Worm (Caenorhabditis elegans): ENCODE data around the gene F25B4.7.

Gene F25B4.7

ce11 chrV:5726463-5726862, 39.4 kb upstream of the F25B4.7 start, which contains the start of gene K09H11.4:
TSS of gene K09H11.4 (minus strand) at chrV:5726563.
- TF ChIP-seq fkh-10 (GFP tag; optimal IDR thresholded peaks at IDR 0.05) (no peak), zag-1 (tag; optimal IDR thresholded peaks at IDR 0.05) (no peak), rnt-1 (tag; optimal IDR thresholded peaks at IDR 0.05) (no peak), ces-1 (GFP tag; optimal IDR thresholded peaks at IDR 0.05) (no peak), efl-3 (GFP tag; optimal IDR thresholded peaks at IDR 0.05) (no peak), unc-86 (tag; optimal IDR thresholded peaks at IDR 0.05) (no peak), ztf-11 (tag; optimal IDR thresholded peaks at IDR 0.05) (no peak)

- no peak for TF ChIP-seq snpc-4 (tag; optimal IDR thresholded peaks at IDR 0.05)
- TF ChIP-seq nhr-28 (tag; optimal IDR thresholded peaks at IDR 0.05) = no peak
- no peak for TF ChIP-seq fkh-10 (GFP tag; optimal IDR thresholded peaks at IDR 0.05)
- TF ChIP-seq mef-2 (tag; optimal IDR thresholded peaks at IDR 0.05) = no peak
- no peak for TF ChIP-seq dsc-1 (tag; optimal IDR thresholded peaks at IDR 0.05)
- TF ChIP-seq efl-1 (optimal IDR thresholded peaks at IDR 0.05) = no peak
- TF ChIP-seq efl-1 (GFP tag; optimal IDR thresholded peaks at IDR 0.05 in 1 of 2) = no peak
These were observed 37.4 kb upstream of the F25B4.7 start for ce11 chrV:5724395-5724794.

- TF ChIP-seq dsc-1 (tag; optimal IDR thresholded peaks at IDR 0.05) = no peak
- TF ChIP-seq nhr-47 (tag; optimal IDR thresholded peaks at IDR 0.05) = no peak
- no peak for TF ChIP-seq skn-1 (tag; optimal IDR thresholded peaks at IDR 0.05)
- no peak for TF ChIP-seq C04F5.9 (tag; optimal IDR thresholded peaks at IDR 0.05)
- TF ChIP-seq unc-62 (GFP tag; optimal IDR thresholded peaks at IDR 0.05) = no peak
- no peak for TF ChIP-seq zag-1 (tag; optimal IDR thresholded peaks at IDR 0.05)
- no peak for TF ChIP-seq dpl-1 (GFP tag; optimal IDR thresholded peaks at IDR 0.05)
- no peak for TF ChIP-seq vab-15 (tag; optimal IDR thresholded peaks at IDR 0.05)
These were observed 35.1 kb upstream of the F25B4.7 start for ce11 chrV:5722093-5722492.

DNA sequence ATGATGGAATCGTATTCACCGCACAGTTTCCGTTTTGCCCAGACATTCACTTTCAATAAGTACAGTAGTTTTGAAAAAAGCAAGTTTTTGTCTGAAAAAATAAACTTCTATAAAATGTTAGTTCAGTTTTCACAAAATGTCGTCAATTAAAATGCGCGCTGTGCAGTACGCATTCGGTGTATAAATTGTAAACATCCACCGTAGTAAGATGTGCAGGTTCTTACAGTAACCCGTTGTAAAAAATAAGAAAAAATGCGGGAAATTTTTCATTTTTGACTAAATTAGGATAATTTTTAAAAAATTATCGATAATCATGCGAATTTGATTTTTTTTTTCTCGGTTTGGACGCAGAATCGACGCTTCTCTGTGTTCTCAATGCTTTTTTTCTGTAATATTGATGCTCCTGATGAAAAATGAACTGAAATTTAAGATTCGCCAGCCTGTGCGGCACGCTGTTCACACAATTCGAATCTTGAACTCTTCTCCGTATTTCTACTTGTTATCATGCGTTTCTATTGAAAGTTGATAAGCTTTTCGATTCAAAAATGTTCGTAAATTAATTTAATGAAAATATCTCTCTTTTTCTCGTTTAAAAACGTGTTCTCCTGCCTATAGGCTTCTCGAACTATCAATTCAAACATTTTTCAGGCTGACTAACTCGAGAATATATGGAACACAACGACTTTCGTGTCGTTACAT, 30.4 kb upstream of the F25B4.7 start, which contains the start of gene rga-3:
Gene rga-3 (plus strand): TSS at position 649 of the 699 bp plus-strand sequence.
- no peak for TF ChIP-seq xbp-1 (tag; optimal IDR thresholded peaks at IDR 0.05)
- TF ChIP-seq lir-3 (tag; optimal IDR thresholded peaks at IDR 0.05; ENCODE audit: poor library complexity) = no peak
- TF ChIP-seq snu-23 (GFP tag; optimal IDR thresholded peaks at IDR 0.05) = no peak
- TF ChIP-seq unc-98 (GFP tag; IDR thresholded peaks at IDR 0.05) = no peak
- TF ChIP-seq sup-37 (GFP tag; optimal IDR thresholded peaks at IDR 0.05) = no peak
- no peak for TF ChIP-seq fos-1 (tag; optimal IDR thresholded peaks at IDR 0.05)
- no peak for TF ChIP-seq ces-1 (GFP tag; optimal IDR thresholded peaks at IDR 0.05)
- no peak for TF ChIP-seq pax-3 (tag; optimal IDR thresholded peaks at IDR 0.05)
- TF ChIP-seq hpl-2 (GFP tag; optimal IDR thresholded peaks at IDR 0.05) = no peak
- no peak for TF ChIP-seq unc-62 (GFP tag; optimal IDR thresholded peaks at IDR 0.05)
- no peak for TF ChIP-seq Y116A8C.19 (tag; optimal IDR thresholded peaks at IDR 0.05; ENCODE audit: borderline replicate concordance)
- no peak for TF ChIP-seq mep-1 (tag; optimal IDR thresholded peaks at IDR 0.05)
- TF ChIP-seq nhr-76 (tag; optimal IDR thresholded peaks at IDR 0.05) = no peak
- no peak for TF ChIP-seq elt-2 (tag; optimal IDR thresholded peaks at IDR 0.05)
- TF ChIP-seq pag-3 (tag; optimal IDR thresholded peaks at IDR 0.05; ENCODE audit: borderline replicate concordance, insufficient read depth) = no peak
- no peak for TF ChIP-seq mef-2 (tag; optimal IDR thresholded peaks at IDR 0.05)
- TF ChIP-seq skn-1 (tag; optimal IDR thresholded peaks at IDR 0.05) = no peak
- no peak for TF ChIP-seq lin-13 (GFP tag; optimal IDR thresholded peaks at IDR 0.05)
- no peak for TF ChIP-seq fkh-4 (tag; optimal IDR thresholded peaks at IDR 0.05; ENCODE audit: borderline replicate concordance)
- no peak for TF ChIP-seq nhr-11 (tag; optimal IDR thresholded peaks at IDR 0.05)
